Worm (Caenorhabditis elegans): ENCODE data around the gene C23G10.2.

Gene C23G10.2

DNA sequence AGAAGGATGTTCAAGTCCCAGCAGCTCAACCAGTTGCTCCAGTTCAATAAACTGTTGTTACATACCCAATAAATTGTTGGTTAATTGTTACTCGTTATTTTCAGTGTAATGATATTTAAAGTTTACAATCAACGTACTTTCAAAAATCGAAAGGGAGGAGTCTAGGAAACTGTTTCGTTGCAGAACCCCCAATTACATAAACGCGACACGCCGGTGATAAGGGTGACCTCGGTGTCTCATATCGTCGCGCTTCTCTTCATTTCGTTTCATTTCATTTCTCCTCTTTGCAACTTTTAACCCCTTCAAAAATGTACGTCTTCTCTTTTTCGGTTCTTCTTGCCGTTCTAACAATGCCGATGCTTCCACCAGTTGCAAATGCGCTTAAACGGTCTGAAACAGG is at the start of gene C23G10.2:
Gene C23G10.2, plus strand, starts transcription at position 184 of the 400 bp plus-strand sequence.
- TF ChIP-seq ama-1 (optimal IDR thresholded peaks at IDR 0.05) (peak; percentile 78), Y75B8A.6 (GFP tag; IDR thresholded peaks at IDR 0.05) (0 out of 2 replicates have a peak, but pooled peaks have one; percentile 25), vab-7 (GFP tag; IDR thresholded peaks at IDR 0.05) (peak; percentile 4; the same call in 1 of the 2 replicates), Y48G9A.11 (GFP tag; IDR thresholded peaks at IDR 0.05) (peak; percentile 51; the same call in 1 of the 2 replicates), F44E2.7 (GFP tag; IDR thresholded peaks at IDR 0.05) (0 out of 2 replicates have a peak, but pooled peaks have one; percentile 7), T26A8.4 (GFP tag; IDR thresholded peaks at IDR 0.05) (0 out of 2 replicates have a peak, but pooled peaks have one; percentile 7), ces-1 (GFP tag; optimal IDR thresholded peaks at IDR 0.05) (no peak), hif-1 (tag; optimal IDR thresholded peaks at IDR 0.05) (no peak), ctbp-1 (GFP tag; IDR thresholded peaks at IDR 0.05) (0 out of 2 replicates have a peak, but pooled peaks have one; percentile 39), arid-1 (GFP tag; conservative IDR thresholded peaks at IDR 0.05) (0 out of 2 replicates have a peak, but pooled peaks have one; percentile 16), dve-1 (tag; optimal IDR thresholded peaks at IDR 0.05; ENCODE audit: insufficient read depth) (no peak), fos-1 (tag; optimal IDR thresholded peaks at IDR 0.05) (no peak), F49E8.2 (tag; optimal IDR thresholded peaks at IDR 0.05; ENCODE audit: borderline replicate concordance) (peak; percentile 43), egl-43 (GFP tag; IDR thresholded peaks at IDR 0.05) (0 out of 2 replicates have a peak, but pooled peaks have one; percentile 42), zag-1 (tag; optimal IDR thresholded peaks at IDR 0.05) (no peak), aly-2 (tag; optimal IDR thresholded peaks at IDR 0.05) (no peak), mxl-3 (GFP tag; optimal IDR thresholded peaks at IDR 0.05) (peak; percentile 24), nhr-28 (tag; optimal IDR thresholded peaks at IDR 0.05) (peak; percentile 20), mes-2 (tag; optimal IDR thresholded peaks at IDR 0.05; ENCODE audit: poor library complexity, severe bottlenecking) (peak; percentile 24), nhr-41 (GFP tag; IDR thresholded peaks at IDR 0.05) (0 out of 2 replicates have a peak, but pooled peaks have one; percentile 13), D1046.2 (GFP tag; IDR thresholded peaks at IDR 0.05) (no peak), lin-38 (GFP tag; IDR thresholded peaks at IDR 0.05) (peak; percentile 34; the same call in 1 of the 2 replicates), Y5F2A.4 (GFP tag; optimal IDR thresholded peaks at IDR 0.05) (no peak), ceh-28 (tag; optimal IDR thresholded peaks at IDR 0.05) (no peak)

DNA sequence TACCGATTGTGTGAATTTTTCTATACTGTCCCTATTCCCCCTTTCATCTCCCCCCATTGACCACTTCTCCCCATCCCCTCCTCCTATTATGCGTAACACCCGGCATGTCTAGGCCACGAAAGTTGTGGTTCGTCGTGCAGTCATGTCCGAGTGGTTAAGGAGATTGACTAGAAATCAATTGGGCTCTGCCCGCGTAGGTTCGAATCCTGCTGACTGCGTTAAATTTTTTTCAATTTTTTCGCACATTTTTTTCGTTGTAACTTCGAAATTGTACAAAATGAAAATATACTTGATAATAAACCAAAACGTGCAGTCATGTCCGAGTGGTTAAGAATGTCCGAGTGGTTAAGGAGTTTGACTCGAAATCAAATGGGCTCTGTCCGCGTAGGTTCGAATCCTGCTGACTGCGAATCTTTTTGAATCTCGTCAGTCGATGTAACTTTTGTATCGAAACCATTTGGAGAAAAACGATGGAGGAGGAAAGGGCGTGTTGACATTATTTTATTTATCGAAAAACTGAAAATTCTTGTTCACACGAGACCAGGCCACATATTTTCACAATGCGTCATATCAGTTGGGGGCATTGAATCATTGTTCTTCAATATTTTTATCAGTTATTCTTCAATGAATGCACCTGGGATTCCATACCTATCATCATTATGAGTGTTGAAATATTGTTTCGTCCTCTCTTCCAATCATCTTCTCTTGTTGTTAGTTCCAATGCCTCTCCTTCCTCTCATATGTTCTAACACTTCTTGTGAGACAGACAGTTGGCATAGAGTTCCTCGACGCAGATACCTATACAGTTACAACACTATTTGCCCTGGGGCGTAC is 49.0 kb upstream of the C23G10.2 start, which contains the start of gene nfm-1:
Gene nfm-1, plus strand, starts transcription at position 812 of the 834 bp plus-strand sequence.
- TF ChIP-seq sdz-12 (GFP tag; optimal IDR thresholded peaks at IDR 0.05) (peak; percentile 65), mdt-29 (GFP tag; IDR thresholded peaks at IDR 0.05) (peak; percentile 79), pqm-1 (tag; optimal IDR thresholded peaks at IDR 0.05) (peak; percentile 85), egl-27 (tag; optimal IDR thresholded peaks at IDR 0.05) (no peak), Y105C5A.15 (GFP tag; IDR thresholded peaks at IDR 0.05) (peak; percentile 70; the same call in 1 of the 2 replicates), F49E8.2 (tag; optimal IDR thresholded peaks at IDR 0.05; ENCODE audit: borderline replicate concordance) (peak; percentile 39), mes-2 (tag; optimal IDR thresholded peaks at IDR 0.05; ENCODE audit: poor library complexity, severe bottlenecking) (peak; percentile 84), D1046.2 (GFP tag; IDR thresholded peaks at IDR 0.05) (peak; percentile 85; the same call in 1 of the 2 replicates), mxl-2 (GFP tag; conservative IDR thresholded peaks at IDR 0.05) (no peak; the same call in 1 of the 2 replicates), unc-130 (GFP tag; optimal IDR thresholded peaks at IDR 0.05) (peak; percentile 21), ceh-44 (GFP tag; IDR thresholded peaks at IDR 0.05) (peak; percentile 80; the same call in 1 of the 2 replicates), zfp-2 (tag; optimal IDR thresholded peaks at IDR 0.05) (peak; percentile 12), lin-38 (GFP tag; IDR thresholded peaks at IDR 0.05) (peak; percentile 76), dve-1 (tag; optimal IDR thresholded peaks at IDR 0.05; ENCODE audit: insufficient read depth) (peak; percentile 74), daf-12 (tag; optimal IDR thresholded peaks at IDR 0.05) (no peak), nhr-111 (GFP tag; optimal IDR thresholded peaks at IDR 0.05) (peak; percentile 70), ztf-7 (tag; optimal IDR thresholded peaks at IDR 0.05) (peak; percentile 40), ceh-62 (tag; optimal IDR thresholded peaks at IDR 0.05) (no peak), Y48G9A.11 (GFP tag; IDR thresholded peaks at IDR 0.05) (peak; percentile 88), F37D6.2 (tag; optimal IDR thresholded peaks at IDR 0.05) (no peak), aha-1 (tag) (peak; percentile 59), attf-4 (tag; optimal IDR thresholded peaks at IDR 0.05) (no peak), nhr-41 (GFP tag; IDR thresholded peaks at IDR 0.05) (peak; percentile 28; the same call in 1 of the 2 replicates), dmd-9 (GFP tag; IDR thresholded peaks at IDR 0.05) (peak; percentile 76), spr-1 (tag; optimal IDR thresholded peaks at IDR 0.05) (peak; percentile 67), set-16 (GFP tag; IDR thresholded peaks at IDR 0.05) (no peak), pha-4 (GFP tag; IDR thresholded peaks at IDR 0.05) (peak; percentile 72; the same call in 1 of the 2 replicates), pha-4 (tag; optimal IDR thresholded peaks at IDR 0.05) (no peak), jun-1 (tag; optimal IDR thresholded peaks at IDR 0.05) (peak; percentile 2), ZK337.2 (GFP tag; IDR thresholded peaks at IDR 0.05) (no peak)
